Fruit fly (Drosophila melanogaster): Measurements from ENCODE around the gene ppk13.

dm6 chr2L:21072389-21072788, 16.2 kb downstream of the ppk13 start:
- no peak for TF ChIP-seq CG8478 (optimal IDR thresholded peaks at IDR 0.05)
- no peak for TF ChIP-seq CTCF (optimal IDR thresholded peaks at IDR 0.05)
